Worm (Caenorhabditis elegans) whole organism, L4 larva: ENCODE results near the gene C24H10.2.

Experiments
- F44E2.7 ChIP-seq: fragments of 200-800 bp; sonication (Bioruptor generic); IDR thresholded peaks from 2 replicates; pipeline ENCODE4 v2.1.2; 2022; ENCODE audit warnings: missing genetic modification characterization, missing compliant biosample characterization
- T26A8.4 ChIP-seq: fragments of 200-800 bp; sonication (Bioruptor generic); IDR thresholded peaks from 2 replicates; pipeline ENCODE4 v1.3.6; 2022; ENCODE audit warnings: missing genetic modification characterization, missing compliant biosample characterization
- Y105C5A.15 ChIP-seq: fragments of 200-800 bp; sonication (Bioruptor generic); IDR thresholded peaks from 2 replicates; pipeline ENCODE4 v1.3.6; 2022; ENCODE audit warnings: missing genetic modification characterization, missing compliant biosample characterization
- ZK337.2 ChIP-seq: fragments of 200-800 bp; sonication (Bioruptor generic); IDR thresholded peaks from 2 replicates; pipeline ENCODE4 v1.3.6; 2022; ENCODE audit warnings: missing genetic modification reagents, missing genetic modification characterization, missing compliant biosample characterization
- ZK546.5 ChIP-seq, 2 experiments: sonication (generic microtip); optimal IDR thresholded peaks; 2 replicates each; lab custom pipeline; 2017; ENCODE audit warnings: missing biosample characterization in 2 of 2, missing genetic modification characterization in 2 of 2
- aha-1 ChIP-seq: fragments of 150-350 bp; peaks from one replicate; lab custom pipeline; 2014; ENCODE audit warnings: missing biosample characterization, missing genetic modification characterization
- arid-1 ChIP-seq: fragments of 200-800 bp; sonication (Bioruptor generic); conservative IDR thresholded peaks from 2 replicates; pipeline ENCODE4 v1.3.6; 2022; ENCODE audit warnings: missing genetic modification reagents, missing genetic modification characterization, missing compliant biosample characterization
- attf-4 ChIP-seq: sonication (generic microtip); optimal IDR thresholded peaks from 3 replicates; lab custom pipeline; 2017; ENCODE audit warnings: missing biosample characterization, missing genetic modification characterization
- ceh-20 ChIP-seq: fragments of 200-800 bp; sonication (Bioruptor generic); IDR thresholded peaks from 2 replicates; pipeline ENCODE4 v1.3.6; 2022; ENCODE audit warnings: missing genetic modification reagents, missing genetic modification characterization, missing compliant biosample characterization
- ceh-32 ChIP-seq: sonication (generic microtip); optimal IDR thresholded peaks from 2 replicates; lab custom pipeline; 2016; ENCODE audit warnings: mild to moderate bottlenecking, missing genetic modification characterization, missing compliant biosample characterization; ENCODE audit not compliant: poor library complexity
- ces-1 ChIP-seq: fragments of 150-350 bp; sonication (generic microtip); optimal IDR thresholded peaks from 4 replicates; lab custom pipeline; 2014; ENCODE audit warnings: missing biosample characterization, missing genetic modification reagents, missing genetic modification characterization
- cey-2 ChIP-seq: sonication (generic microtip); optimal IDR thresholded peaks from 3 replicates; lab custom pipeline; 2017; ENCODE audit warnings: missing genetic modification characterization, mild to moderate bottlenecking, missing compliant biosample characterization, antibody characterized with exemption, borderline replicate concordance; ENCODE audit not compliant: insufficient read depth
- ctbp-1 ChIP-seq: fragments of 200-800 bp; sonication (Bioruptor generic); IDR thresholded peaks from 2 replicates; pipeline ENCODE4 v1.3.6; 2022; ENCODE audit warnings: missing genetic modification reagents, missing genetic modification characterization, missing compliant biosample characterization
- dmd-6 ChIP-seq: fragments of 200-800 bp; sonication (Bioruptor generic); IDR thresholded peaks from 2 replicates; pipeline ENCODE4 v1.3.6; 2022; ENCODE audit warnings: missing genetic modification reagents, missing genetic modification characterization, missing compliant biosample characterization
- dmd-8 ChIP-seq: fragments of 200-800 bp; sonication (Bioruptor generic); IDR thresholded peaks from 2 replicates; pipeline ENCODE4 v1.3.6; 2022; ENCODE audit warnings: missing genetic modification characterization, missing compliant biosample characterization
- dmd-9 ChIP-seq: fragments of 200-800 bp; sonication (Bioruptor generic); IDR thresholded peaks from 2 replicates; pipeline ENCODE4 v1.3.6; 2022; ENCODE audit warnings: missing genetic modification reagents, missing genetic modification characterization, missing compliant biosample characterization
- dpl-1 ChIP-seq: fragments of 150-350 bp; optimal IDR thresholded peaks from 2 replicates; lab custom pipeline; 2014; ENCODE audit warnings: missing biosample characterization, missing genetic modification reagents, missing genetic modification characterization
- duxl-1 ChIP-seq: sonication (generic microtip); optimal IDR thresholded peaks from 2 replicates; lab custom pipeline; 2016; ENCODE audit warnings: mild to moderate bottlenecking, missing genetic modification characterization, moderate library complexity, missing compliant biosample characterization; ENCODE audit not compliant: poor library complexity
- dve-1 ChIP-seq: sonication (generic microtip); optimal IDR thresholded peaks from 2 replicates; lab custom pipeline; 2017; ENCODE audit warnings: antibody characterized with exemption, mild to moderate bottlenecking, missing genetic modification characterization, missing compliant biosample characterization; ENCODE audit not compliant: insufficient read depth
- egl-27 ChIP-seq: sonication (generic microtip); optimal IDR thresholded peaks from 3 replicates; lab custom pipeline; 2017; ENCODE audit warnings: missing biosample characterization, missing genetic modification reagents, missing genetic modification characterization
- egl-43 ChIP-seq: fragments of 200-800 bp; sonication (Bioruptor generic); IDR thresholded peaks from 2 replicates; pipeline ENCODE4 v1.3.6; 2022; ENCODE audit warnings: missing genetic modification reagents, missing genetic modification characterization, missing compliant biosample characterization
- gei-8 ChIP-seq: fragments of 200-800 bp; sonication (Bioruptor generic); optimal IDR thresholded peaks from 2 replicates; lab custom pipeline; 2018; ENCODE audit warnings: mild to moderate bottlenecking, missing genetic modification characterization, missing compliant biosample characterization
- hlh-11 ChIP-seq: fragments of 200-800 bp; sonication (Bioruptor generic); optimal IDR thresholded peaks from 2 replicates; lab custom pipeline; 2018; ENCODE audit warnings: mild to moderate bottlenecking, missing genetic modification characterization, missing compliant biosample characterization
- jun-1 ChIP-seq: fragments of 150-350 bp; optimal IDR thresholded peaks from 2 replicates; lab custom pipeline; 2014; ENCODE audit warnings: missing biosample characterization, missing genetic modification reagents, missing genetic modification characterization
- lim-7 ChIP-seq: fragments of 200-800 bp; sonication (Bioruptor generic); IDR thresholded peaks from 2 replicates; pipeline ENCODE4 v1.3.6; 2022; ENCODE audit warnings: missing genetic modification characterization, missing compliant biosample characterization
- lin-15B ChIP-seq: fragments of 150-350 bp; sonication (generic microtip); optimal IDR thresholded peaks from 3 replicates; lab custom pipeline; 2014; ENCODE audit warnings: missing biosample characterization, missing genetic modification characterization
- lin-38 ChIP-seq: fragments of 200-800 bp; sonication (Bioruptor generic); IDR thresholded peaks from 2 replicates; pipeline ENCODE4 v1.3.6; 2022; ENCODE audit warnings: missing genetic modification reagents, missing genetic modification characterization, missing compliant biosample characterization
- lin-39 ChIP-seq: fragments of 150-350 bp; optimal IDR thresholded peaks from 2 replicates; lab custom pipeline; 2014; ENCODE audit warnings: missing biosample characterization, missing genetic modification reagents, missing genetic modification characterization
- lir-3 ChIP-seq: sonication (generic microtip); optimal IDR thresholded peaks from 2 replicates; lab custom pipeline; 2016; ENCODE audit warnings: mild to moderate bottlenecking, missing genetic modification characterization, missing compliant biosample characterization
- mdl-1 ChIP-seq, 2 experiments: fragments of 150-350 bp in 1 of 2; sonication (generic microtip) in 1 of 2; optimal IDR thresholded peaks; 2 replicates each; lab custom pipeline; 2014 to 2017; ENCODE audit warnings: missing biosample characterization in 2 of 2, missing genetic modification characterization in 2 of 2
- mep-1 ChIP-seq: fragments of 150-350 bp; sonication (generic microtip); optimal IDR thresholded peaks from 3 replicates; lab custom pipeline; 2014; ENCODE audit warnings: missing biosample characterization, missing genetic modification characterization
- mes-2 ChIP-seq: sonication (generic microtip); optimal IDR thresholded peaks from 2 replicates; lab custom pipeline; 2016; ENCODE audit warnings: missing genotype, mild to moderate bottlenecking, missing genetic modification characterization, missing compliant biosample characterization; ENCODE audit not compliant: poor library complexity, severe bottlenecking
- mxl-2 ChIP-seq: fragments of 200-800 bp; sonication (Bioruptor generic); conservative IDR thresholded peaks from 2 replicates; pipeline ENCODE4 v1.3.6; 2022; ENCODE audit warnings: missing genetic modification reagents, missing genetic modification characterization, missing compliant biosample characterization
- mxl-3 ChIP-seq: fragments of 200-800 bp; sonication (Bioruptor generic); optimal IDR thresholded peaks from 2 replicates; lab custom pipeline; 2018; ENCODE audit warnings: mild to moderate bottlenecking, missing genetic modification characterization, missing compliant biosample characterization
- nhr-111 ChIP-seq: fragments of 200-800 bp; sonication (Bioruptor generic); optimal IDR thresholded peaks from 2 replicates; lab custom pipeline; 2018; ENCODE audit warnings: mild to moderate bottlenecking, missing genetic modification characterization, missing compliant biosample characterization
- nhr-25 ChIP-seq: sonication (generic microtip); optimal IDR thresholded peaks from 2 replicates; lab custom pipeline; 2017; ENCODE audit warnings: missing genetic modification characterization, mild to moderate bottlenecking, missing compliant biosample characterization, antibody characterized with exemption, moderate library complexity, borderline replicate concordance; ENCODE audit not compliant: insufficient read depth
- nhr-28 ChIP-seq: fragments of 150-350 bp; optimal IDR thresholded peaks from 2 replicates; lab custom pipeline; 2014; ENCODE audit warnings: missing biosample characterization, missing genetic modification characterization
- nhr-41 ChIP-seq: fragments of 200-800 bp; sonication (Bioruptor generic); IDR thresholded peaks from 2 replicates; pipeline ENCODE4 v1.3.6; 2022; ENCODE audit warnings: missing genetic modification reagents, missing genetic modification characterization, missing compliant biosample characterization
- nhr-42 ChIP-seq: fragments of 200-800 bp; sonication (Bioruptor generic); IDR thresholded peaks from 2 replicates; pipeline ENCODE4 v1.3.6; 2022; ENCODE audit warnings: missing genetic modification characterization, missing compliant biosample characterization
- nhr-48 ChIP-seq: sonication (generic microtip); optimal IDR thresholded peaks from 2 replicates; lab custom pipeline; 2016; ENCODE audit warnings: mild to moderate bottlenecking, missing genetic modification characterization, missing compliant biosample characterization
- nhr-76 ChIP-seq: fragments of 150-350 bp; optimal IDR thresholded peaks from 2 replicates; lab custom pipeline; 2014; ENCODE audit warnings: missing biosample characterization, missing genetic modification characterization
- nhr-77 ChIP-seq: fragments of 150-350 bp; optimal IDR thresholded peaks from 2 replicates; lab custom pipeline; 2014; ENCODE audit warnings: missing biosample characterization, missing genetic modification characterization
- pqm-1 ChIP-seq: sonication (generic microtip); optimal IDR thresholded peaks from 2 replicates; lab custom pipeline; 2017; ENCODE audit warnings: missing biosample characterization, missing genetic modification characterization
- rbr-2 ChIP-seq: sonication (generic microtip); optimal IDR thresholded peaks from 2 replicates; lab custom pipeline; 2016; ENCODE audit warnings: missing genotype, missing genetic modification characterization, missing compliant biosample characterization
- saeg-2 ChIP-seq: fragments of 200-800 bp; sonication (Bioruptor generic); IDR thresholded peaks from 2 replicates; pipeline ENCODE4 v1.3.6; 2022; ENCODE audit warnings: missing genetic modification reagents, missing genetic modification characterization, missing compliant biosample characterization
- set-16 ChIP-seq: fragments of 200-800 bp; sonication (Bioruptor generic); IDR thresholded peaks from 2 replicates; pipeline ENCODE4 v1.3.6; 2022; ENCODE audit warnings: missing genetic modification reagents, missing genetic modification characterization, missing compliant biosample characterization
- spr-1 ChIP-seq: sonication (generic microtip); optimal IDR thresholded peaks from 2 replicates; lab custom pipeline; 2016; ENCODE audit warnings: mild to moderate bottlenecking, missing genetic modification characterization, missing compliant biosample characterization
- zfp-2 ChIP-seq: sonication (generic microtip); optimal IDR thresholded peaks from 2 replicates; lab custom pipeline; 2016; ENCODE audit warnings: mild to moderate bottlenecking, missing genetic modification characterization, missing compliant biosample characterization
- ztf-11 ChIP-seq: fragments of 150-350 bp; optimal IDR thresholded peaks from 2 replicates; lab custom pipeline; 2014; ENCODE audit warnings: missing biosample characterization, missing genetic modification characterization
- ztf-7 ChIP-seq: fragments of 150-350 bp; optimal IDR thresholded peaks from 2 replicates; lab custom pipeline; 2014; ENCODE audit warnings: missing biosample characterization, missing genetic modification characterization

The C24H10.2 gene

ce11 chrX:5077696-5078343, 13.4 kb downstream of the C24H10.2 start, which contains the start of gene cal-5:
cal-5 (minus strand) TSS chrX:5077961.
- TF ChIP-seq mep-1 (tag; lab: Kevin White, UChicago) (peak; percentile 23), nhr-111 (GFP tag; lab: Kevin White, UChicago) (no peak), zfp-2 (tag; lab: Kevin White, UChicago) (no peak), ctbp-1 (GFP tag; lab: Robert Waterston, UW) (0 out of 2 replicates have a peak, but pooled peaks have one; percentile 15), arid-1 (no peak), ces-1 (GFP tag; lab: Kevin White, UChicago) (no peak), egl-43 (GFP tag; lab: Robert Waterston, UW) (peak; percentile 35; the same call in 1 of the 2 replicates), mxl-3 (peak; percentile 94), ZK546.5 (tag; optimal IDR thresholded peaks at IDR 0.05; lab: Kevin White, UChicago) (no peak), jun-1 (no peak), dmd-9 (GFP tag; lab: Robert Waterston, UW) (no peak), dpl-1 (GFP tag; lab: Kevin White, UChicago) (peak; percentile 4), duxl-1 (peak; percentile 39), cey-2 (tag; lab: Kevin White, UChicago) (no peak), nhr-25 (no peak), nhr-42 (GFP tag; lab: Robert Waterston, UW) (0 out of 2 replicates have a peak, but pooled peaks have one; percentile 31), ztf-7 (tag; lab: Kevin White, UChicago) (no peak), mdl-1 (tag; optimal IDR thresholded peaks at IDR 0.05; lab: Kevin White, UChicago) (peak; percentile 25 to 59), ceh-32 (tag; lab: Kevin White, UChicago) (no peak), lim-7 (GFP tag; lab: Robert Waterston, UW) (no peak), mxl-2 (GFP tag; lab: Robert Waterston, UW) (no peak), lin-39 (tag; lab: Kevin White, UChicago) (no peak), F44E2.7 (no peak), nhr-41 (GFP tag; lab: Robert Waterston, UW) (no peak), lir-3 (tag; lab: Kevin White, UChicago) (no peak), pqm-1 (tag; lab: Kevin White, UChicago) (peak; percentile 66), ceh-20 (no peak), ZK337.2 (GFP tag; lab: Robert Waterston, UW) (0 out of 2 replicates have a peak, but pooled peaks have one; percentile 13), nhr-28 (peak; percentile 9), gei-8 (GFP tag; lab: Kevin White, UChicago) (no peak), nhr-77 (tag; lab: Kevin White, UChicago) (peak; percentile 24), dmd-8 (no peak), lin-15B (tag; lab: Kevin White, UChicago) (no peak), nhr-48 (tag; lab: Kevin White, UChicago) (peak; percentile 39), Y105C5A.15 (GFP tag; lab: Robert Waterston, UW) (no peak), egl-27 (tag; lab: Kevin White, UChicago) (no peak), aha-1 (tag; lab: Kevin White, UChicago) (no peak), dve-1 (peak; percentile 2), mes-2 (tag; lab: Kevin White, UChicago) (peak; percentile 16), set-16 (peak; percentile 54), lin-38 (GFP tag; lab: Robert Waterston, UW) (no peak), ztf-11 (no peak), nhr-76 (tag; lab: Kevin White, UChicago) (no peak), attf-4 (no peak), dmd-6 (GFP tag; lab: Robert Waterston, UW) (peak; percentile 74), rbr-2 (tag; lab: Kevin White, UChicago) (peak; percentile 45), spr-1 (tag; lab: Kevin White, UChicago) (no peak), saeg-2 (no peak), hlh-11 (tag; lab: Kevin White, UChicago) (peak; percentile 79), T26A8.4 (GFP tag; lab: Robert Waterston, UW) (no peak)
